Worm (Caenorhabditis elegans) whole organism, L1 larva: ENCODE results near the gene C06C6.8.

Source experiments
- C04F5.9 ChIP-seq: sonication (generic microtip); optimal IDR thresholded peaks from 2 replicates; lab custom pipeline; 2016; ENCODE audit warnings: missing genetic modification characterization, missing compliant biosample characterization
- C16A3.4 ChIP-seq: fragments of 150-350 bp; optimal IDR thresholded peaks from 2 replicates; lab custom pipeline; 2014; ENCODE audit warnings: missing biosample characterization, missing genetic modification characterization
- C34B4.2 ChIP-seq: sonication (generic microtip); optimal IDR thresholded peaks from 2 replicates; lab custom pipeline; 2017; ENCODE audit warnings: mild to moderate bottlenecking, missing genetic modification characterization, missing compliant biosample characterization
- F16B12.6 ChIP-seq: fragments of 150-350 bp; optimal IDR thresholded peaks from 2 replicates; lab custom pipeline; 2014; ENCODE audit warnings: missing biosample characterization, missing genetic modification characterization
- Y116A8C.19 ChIP-seq: sonication (generic microtip); optimal IDR thresholded peaks from 2 replicates; lab custom pipeline; 2016; ENCODE audit warnings: missing compliant biosample characterization, missing genetic modification characterization, borderline replicate concordance
- ama-1 ChIP-seq: fragments of 150-350 bp; optimal IDR thresholded peaks from 2 replicates; lab custom pipeline; 2014
- ceh-82 ChIP-seq, 3 experiments: fragments of 150-350 bp in 1 of 3; sonication (generic microtip) in 2 of 3; optimal IDR thresholded peaks; 2 replicates each; lab custom pipeline; 2014 to 2017; ENCODE audit warnings: missing biosample characterization in 3 of 3, missing genetic modification characterization in 3 of 3
- ceh-88 ChIP-seq: fragments of 200-800 bp; sonication (Bioruptor generic); IDR thresholded peaks from 2 replicates; pipeline ENCODE4 v1.3.6; 2022; ENCODE audit warnings: missing genetic modification characterization, missing compliant biosample characterization
- ceh-90 ChIP-seq: sonication (generic microtip); optimal IDR thresholded peaks from 2 replicates; lab custom pipeline; 2016; ENCODE audit warnings: missing genetic modification characterization, missing compliant biosample characterization
- efl-1 ChIP-seq, 4 experiments: fragments of 150-350 bp; optimal IDR thresholded peaks in 3 of 4; peaks in 1 of 4; 1 replicate in 1 of 4; 2 replicates in 3 of 4; lab custom pipeline; 2014; ENCODE audit warnings: missing biosample characterization in 2 of 4, missing genetic modification characterization in 2 of 4, missing genetic modification reagents in 2 of 4
- egl-13 ChIP-seq: sonication (generic microtip); optimal IDR thresholded peaks from 2 replicates; lab custom pipeline; 2016; ENCODE audit warnings: missing genotype, missing genetic modification reagents, missing genetic modification characterization, missing compliant biosample characterization
- egl-27 ChIP-seq, 2 experiments: fragments of 150-350 bp in 1 of 2; sonication (generic microtip); optimal IDR thresholded peaks; 3 replicates each; lab custom pipeline; 2017 to 2018; ENCODE audit warnings: missing biosample characterization in 2 of 2, missing genetic modification characterization in 2 of 2, missing genetic modification reagents in 2 of 2
- elt-3 ChIP-seq, 6 experiments: fragments of 150-350 bp in 1 of 6; sonication (generic microtip); optimal IDR thresholded peaks; 2 replicates each; lab custom pipeline; 2017 to 2018; ENCODE audit warnings: missing biosample characterization in 6 of 6, missing genetic modification characterization in 6 of 6, inconsistent platforms in 1 of 6
- ets-5 ChIP-seq: fragments of 200-800 bp; sonication (Bioruptor generic); IDR thresholded peaks from 2 replicates; pipeline ENCODE4 v1.3.6; 2022; ENCODE audit warnings: missing genetic modification characterization, missing compliant biosample characterization
- fkh-10 ChIP-seq: sonication (generic microtip); optimal IDR thresholded peaks from 2 replicates; lab custom pipeline; 2017; ENCODE audit warnings: missing biosample characterization, missing genetic modification reagents, missing genetic modification characterization
- fkh-4 ChIP-seq: sonication (generic microtip); optimal IDR thresholded peaks from 2 replicates; lab custom pipeline; 2016; ENCODE audit warnings: missing compliant biosample characterization, missing genetic modification characterization, borderline replicate concordance
- fkh-8 ChIP-seq: sonication (generic microtip); optimal IDR thresholded peaks from 2 replicates; lab custom pipeline; 2016; ENCODE audit warnings: mild to moderate bottlenecking, missing genetic modification characterization, missing compliant biosample characterization
- hlh-4 ChIP-seq: sonication (generic microtip); optimal IDR thresholded peaks from 2 replicates; lab custom pipeline; 2016; ENCODE audit warnings: mild to moderate bottlenecking, missing genetic modification characterization, missing compliant biosample characterization
- hpl-2 ChIP-seq: fragments of 150-350 bp; optimal IDR thresholded peaks from 2 replicates; lab custom pipeline; 2014; ENCODE audit warnings: missing biosample characterization, missing genetic modification reagents, missing genetic modification characterization
- isw-1 ChIP-seq: fragments of 200-800 bp; sonication (Bioruptor generic); IDR thresholded peaks from 2 replicates; pipeline ENCODE4 v1.3.6; 2022; ENCODE audit warnings: missing genetic modification characterization, missing compliant biosample characterization
- jun-1 ChIP-seq: fragments of 150-350 bp; optimal IDR thresholded peaks from 2 replicates; lab custom pipeline; 2014; ENCODE audit warnings: missing biosample characterization, missing genetic modification reagents, missing genetic modification characterization
- lin-15B ChIP-seq: fragments of 150-350 bp; sonication (generic microtip); optimal IDR thresholded peaks from 3 replicates; lab custom pipeline; 2014; ENCODE audit warnings: missing biosample characterization, missing genetic modification characterization
- mab-9 ChIP-seq: fragments of 200-800 bp; sonication (Bioruptor generic); IDR thresholded peaks from 2 replicates; pipeline ENCODE4 v1.3.6; 2022; ENCODE audit warnings: missing genetic modification reagents, missing genetic modification characterization, missing compliant biosample characterization
- mdl-1 ChIP-seq, 2 experiments: fragments of 150-350 bp; optimal IDR thresholded peaks; 2 replicates each; lab custom pipeline; 2014 to 2017; ENCODE audit warnings: missing biosample characterization in 2 of 2, missing genetic modification characterization in 2 of 2, inconsistent platforms in 1 of 2
- mep-1 ChIP-seq: fragments of 150-350 bp; optimal IDR thresholded peaks from 2 replicates; lab custom pipeline; 2014; ENCODE audit warnings: missing biosample characterization, missing genetic modification characterization
- nhr-11 ChIP-seq: fragments of 150-350 bp; optimal IDR thresholded peaks from 2 replicates; lab custom pipeline; 2014; ENCODE audit warnings: missing biosample characterization, missing genetic modification characterization
- nhr-12 ChIP-seq: sonication (generic microtip); optimal IDR thresholded peaks from 2 replicates; lab custom pipeline; 2017; ENCODE audit warnings: missing biosample characterization, missing genetic modification characterization
- nhr-20 ChIP-seq: sonication (generic microtip); optimal IDR thresholded peaks from 2 replicates; lab custom pipeline; 2016; ENCODE audit warnings: mild to moderate bottlenecking, missing genetic modification characterization, missing compliant biosample characterization
- nhr-71 ChIP-seq: sonication (generic microtip); optimal IDR thresholded peaks from 2 replicates; lab custom pipeline; 2016; ENCODE audit warnings: mild to moderate bottlenecking, missing genetic modification characterization, moderate library complexity, missing compliant biosample characterization
- nhr-77 ChIP-seq: fragments of 150-350 bp; optimal IDR thresholded peaks from 2 replicates; lab custom pipeline; 2014; ENCODE audit warnings: missing biosample characterization, missing genetic modification characterization
- nhr-84 ChIP-seq: sonication (generic microtip); optimal IDR thresholded peaks from 2 replicates; lab custom pipeline; 2017; ENCODE audit warnings: missing biosample characterization, missing genetic modification characterization
- nhr-85 ChIP-seq: sonication (generic microtip); peaks from one replicate; lab custom pipeline; 2016; ENCODE audit warnings: missing genetic modification characterization, inconsistent platforms, missing compliant biosample characterization
- nhr-90 ChIP-seq: sonication (generic microtip); optimal IDR thresholded peaks from 2 replicates; lab custom pipeline; 2016; ENCODE audit warnings: mild to moderate bottlenecking, missing genetic modification characterization, missing compliant biosample characterization; ENCODE audit not compliant: poor library complexity
- pag-3 ChIP-seq: sonication (generic microtip); optimal IDR thresholded peaks from 2 replicates; lab custom pipeline; 2017; ENCODE audit warnings: missing genetic modification characterization, mild to moderate bottlenecking, missing compliant biosample characterization, antibody characterized with exemption, borderline replicate concordance; ENCODE audit not compliant: insufficient read depth
- pax-3 ChIP-seq: fragments of 200-800 bp; sonication (Bioruptor generic); optimal IDR thresholded peaks from 2 replicates; lab custom pipeline; 2018; ENCODE audit warnings: mild to moderate bottlenecking, missing genetic modification characterization, moderate library complexity, missing compliant biosample characterization
- pqm-1 ChIP-seq: sonication (generic microtip); optimal IDR thresholded peaks from 3 replicates; lab custom pipeline; 2017; ENCODE audit warnings: missing biosample characterization, missing genetic modification characterization
- snpc-4 ChIP-seq: fragments of 150-350 bp; optimal IDR thresholded peaks from 2 replicates; lab custom pipeline; 2014; ENCODE audit warnings: missing biosample characterization, missing genetic modification characterization
- snu-23 ChIP-seq: sonication (generic microtip); optimal IDR thresholded peaks from 2 replicates; lab custom pipeline; 2016; ENCODE audit warnings: missing genetic modification characterization, missing compliant biosample characterization
- tbx-2 ChIP-seq: sonication (generic microtip); optimal IDR thresholded peaks from 2 replicates; lab custom pipeline; 2016; ENCODE audit warnings: missing genetic modification characterization, missing compliant biosample characterization
- tlp-1 ChIP-seq: fragments of 150-350 bp; optimal IDR thresholded peaks from 2 replicates; lab custom pipeline; 2014; ENCODE audit warnings: missing biosample characterization, missing genetic modification characterization
- unc-30 ChIP-seq: sonication (generic microtip); optimal IDR thresholded peaks from 2 replicates; lab custom pipeline; 2017; ENCODE audit warnings: missing biosample characterization, missing genetic modification characterization
- unc-62 ChIP-seq: fragments of 150-350 bp; optimal IDR thresholded peaks from 2 replicates; lab custom pipeline; 2014; ENCODE audit warnings: missing biosample characterization, missing genetic modification reagents, missing genetic modification characterization
- unc-86 ChIP-seq: sonication (generic microtip); optimal IDR thresholded peaks from 2 replicates; lab custom pipeline; 2016; ENCODE audit warnings: missing genetic modification characterization, missing compliant biosample characterization
- vab-15 ChIP-seq: sonication (generic microtip); optimal IDR thresholded peaks from 2 replicates; lab custom pipeline; 2017; ENCODE audit warnings: missing genotype, mild to moderate bottlenecking, missing genetic modification characterization, missing compliant biosample characterization
- xbp-1 ChIP-seq: sonication (generic microtip); optimal IDR thresholded peaks from 2 replicates; lab custom pipeline; 2016; ENCODE audit warnings: missing genetic modification characterization, missing compliant biosample characterization
- zag-1 ChIP-seq: fragments of 150-350 bp; optimal IDR thresholded peaks from 2 replicates; lab custom pipeline; 2014; ENCODE audit warnings: missing biosample characterization, missing genetic modification characterization
- ztf-4 ChIP-seq: fragments of 150-350 bp; optimal IDR thresholded peaks from 2 replicates; lab custom pipeline; 2014; ENCODE audit warnings: missing biosample characterization, missing genetic modification characterization

C06C6.8 gene

DNA sequence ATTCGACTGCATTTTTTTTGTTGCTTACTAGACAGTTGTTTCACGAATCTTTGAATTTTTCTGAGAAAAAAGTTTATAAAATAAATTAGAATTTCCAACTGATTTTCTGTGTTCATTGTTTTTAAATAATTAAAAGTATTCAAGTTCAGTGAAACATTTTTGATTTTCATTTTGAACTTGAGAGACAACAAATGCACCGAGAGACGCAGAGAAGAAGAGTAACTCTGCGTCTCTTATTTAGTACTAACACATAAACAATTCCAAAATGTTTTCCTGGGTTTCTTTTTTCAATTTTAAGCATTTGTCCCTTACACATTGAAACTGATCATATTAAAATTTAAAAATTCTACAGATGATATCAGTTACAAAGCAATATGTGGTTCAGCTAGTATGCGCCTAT lies 37.5 kb upstream of the C06C6.8 start (continued):
- TF ChIP-seq jun-1, result no peak
- no peak for TF ChIP-seq vab-15 (tag; lab: Kevin White, UChicago)
- TF ChIP-seq nhr-12 (tag; lab: Kevin White, UChicago), result no peak
- TF ChIP-seq unc-86 (tag; lab: Kevin White, UChicago), result no peak

DNA sequence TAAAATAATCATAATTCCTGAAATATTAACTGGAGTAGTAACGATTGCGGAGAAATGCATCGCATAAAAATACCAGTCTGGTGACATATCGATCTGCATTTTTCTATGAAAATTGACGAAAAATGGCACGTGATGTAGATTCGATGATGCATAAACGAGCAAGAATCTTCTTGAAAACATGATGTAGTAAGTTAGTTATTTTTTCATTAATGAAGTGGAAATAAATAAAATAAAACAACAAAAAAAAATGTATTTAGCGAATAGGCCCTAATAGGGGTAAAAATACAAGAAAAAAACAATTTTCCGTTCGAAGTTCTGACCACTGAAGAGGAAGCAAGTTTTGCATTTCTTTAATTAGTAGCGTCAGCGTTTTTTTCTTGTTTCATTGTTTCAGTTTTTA lies 31.8 kb upstream of the C06C6.8 start, which contains the start of gene sri-2:
sri-2 (minus strand) TSS at position 101 of the 400 bp plus-strand sequence.
- TF ChIP-seq nhr-84 (tag; lab: Kevin White, UChicago) (no peak), fkh-8 (tag; lab: Kevin White, UChicago) (peak; percentile 39)

DNA sequence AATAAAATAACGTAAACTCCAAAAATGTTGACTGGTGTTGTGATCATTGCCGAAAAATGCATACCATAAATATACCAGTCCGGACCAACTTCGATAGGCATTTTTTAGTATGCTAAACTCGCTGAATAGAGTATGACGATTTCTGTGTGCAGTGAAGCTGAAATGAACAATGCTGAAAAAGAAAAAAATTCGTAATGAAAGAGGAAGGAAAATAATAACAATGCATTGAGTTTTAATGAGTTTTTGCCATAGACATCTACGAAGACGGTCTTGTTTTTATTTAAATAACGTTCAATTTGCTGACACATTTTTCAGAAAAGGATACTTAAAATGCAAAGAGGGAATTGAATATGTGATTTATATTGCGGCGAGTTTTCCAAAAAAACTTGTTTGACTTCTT lies 29.4 kb upstream of the C06C6.8 start, which contains the start of gene sri-1:
sri-1 (minus strand) TSS at position 101 of the 400 bp plus-strand sequence.
- TF ChIP-seq unc-62 (GFP tag; lab: Kevin White, UChicago) (no peak), xbp-1 (tag; lab: Kevin White, UChicago) (no peak), Y116A8C.19 (no peak), egl-13 (tag; lab: Kevin White, UChicago) (no peak), jun-1 (no peak), isw-1 (GFP tag; lab: Robert Waterston, UW) (no peak), nhr-71 (tag; lab: Kevin White, UChicago) (no peak), ets-5 (GFP tag; lab: Robert Waterston, UW) (no peak), C16A3.4 (tag; lab: Kevin White, UChicago) (no peak), pqm-1 (tag; lab: Kevin White, UChicago) (no peak), pag-3 (tag; lab: Kevin White, UChicago) (no peak), ceh-88 (no peak), ztf-4 (tag; lab: Kevin White, UChicago) (no peak)

DNA sequence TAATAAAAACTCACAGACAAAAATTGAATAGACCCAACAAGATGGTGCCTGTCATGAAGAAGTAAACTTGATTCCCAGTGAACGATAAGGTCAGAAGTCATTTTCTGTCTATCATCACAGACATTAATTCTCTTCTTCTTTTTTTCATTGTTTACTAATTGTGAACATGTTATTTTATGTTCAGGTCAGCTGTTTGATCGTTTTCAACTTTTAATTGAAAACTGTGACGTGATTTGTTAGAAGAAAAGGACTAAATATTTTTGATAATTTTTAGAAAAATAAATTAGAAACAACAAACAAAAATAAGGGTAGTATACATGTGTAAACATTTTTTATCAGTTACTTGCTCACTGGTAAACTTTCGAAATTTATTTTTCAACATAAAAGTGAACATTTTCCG lies 27.3 kb upstream of the C06C6.8 start, which contains the start of gene F36G9.7:
F36G9.7 (minus strand) TSS at position 101 of the 400 bp plus-strand sequence.
- TF ChIP-seq hpl-2 (GFP tag; lab: Kevin White, UChicago), result no peak
- no peak for TF ChIP-seq nhr-90 (tag; lab: Kevin White, UChicago)
- no peak for TF ChIP-seq nhr-20 (tag; lab: Kevin White, UChicago)
- no peak for TF ChIP-seq egl-27 (tag; optimal IDR thresholded peaks at IDR 0.05; lab: Kevin White, UChicago)
- TF ChIP-seq elt-3 (tag; optimal IDR thresholded peaks at IDR 0.05; lab: Kevin White, UChicago), result no peak
- no peak for TF ChIP-seq zag-1 (tag; lab: Kevin White, UChicago)
- TF ChIP-seq fkh-4, result no peak
- no peak for TF ChIP-seq lin-15B (tag; lab: Kevin White, UChicago)
- no peak for TF ChIP-seq ceh-90 (tag; lab: Kevin White, UChicago)
- TF ChIP-seq hlh-4 (tag; lab: Kevin White, UChicago), result no peak
- TF ChIP-seq C34B4.2, result no peak
- no peak for TF ChIP-seq ceh-82 (tag; optimal IDR thresholded peaks at IDR 0.05; lab: Kevin White, UChicago)
- no peak for TF ChIP-seq C04F5.9
- no peak for TF ChIP-seq pax-3 (tag; lab: Kevin White, UChicago)
- TF ChIP-seq F16B12.6 (tag; lab: Kevin White, UChicago), result no peak
- no peak for TF ChIP-seq nhr-77 (tag; lab: Kevin White, UChicago)
- no peak for TF ChIP-seq fkh-8 (tag; lab: Kevin White, UChicago)
- no peak for TF ChIP-seq fkh-10 (GFP tag; lab: Kevin White, UChicago)

DNA sequence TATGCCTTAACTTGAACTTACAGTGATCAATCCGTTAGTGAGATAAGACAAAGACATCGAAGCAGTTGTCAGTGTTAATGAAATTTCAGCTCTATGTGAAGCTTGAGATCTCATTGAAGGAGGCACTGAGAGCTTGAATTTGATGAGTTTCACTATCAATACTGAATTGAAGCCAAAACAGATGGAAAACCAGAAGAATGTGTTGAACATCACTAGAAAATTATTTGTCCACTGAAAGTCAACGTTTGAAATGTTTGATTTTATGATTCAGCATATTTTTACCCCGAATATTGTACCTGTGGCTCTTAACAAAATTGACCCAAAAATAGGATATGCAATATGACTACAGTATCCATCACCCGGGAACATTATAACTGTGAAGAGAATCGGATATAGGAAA lies 26.1 kb upstream of the C06C6.8 start:
- TF ChIP-seq mep-1 (tag; lab: Kevin White, UChicago), result no peak
- TF ChIP-seq F16B12.6 (tag; lab: Kevin White, UChicago), result no peak
- no peak for TF ChIP-seq tbx-2 (tag; lab: Kevin White, UChicago)
- no peak for TF ChIP-seq nhr-20 (tag; lab: Kevin White, UChicago)
- TF ChIP-seq unc-30 (tag; lab: Kevin White, UChicago), result no peak
- TF ChIP-seq efl-1 (optimal IDR thresholded peaks at IDR 0.05; lab: Kevin White, UChicago), result no peak
- TF ChIP-seq efl-1 (GFP tag; optimal IDR thresholded peaks at IDR 0.05 in 1 of 2; lab: Kevin White, UChicago), result no peak
- no peak for TF ChIP-seq mdl-1 (tag; optimal IDR thresholded peaks at IDR 0.05; lab: Kevin White, UChicago)
- TF ChIP-seq snpc-4, result no peak
- TF ChIP-seq fkh-8 (tag; lab: Kevin White, UChicago), result no peak
- no peak for TF ChIP-seq tlp-1
- no peak for TF ChIP-seq unc-86 (tag; lab: Kevin White, UChicago)
- TF ChIP-seq ama-1 (lab: Kevin White, UChicago), result no peak
- no peak for TF ChIP-seq snu-23 (GFP tag; lab: Kevin White, UChicago)
- no peak for TF ChIP-seq nhr-11 (tag; lab: Kevin White, UChicago)
- TF ChIP-seq mab-9 (GFP tag; lab: Robert Waterston, UW), result no peak
- no peak for TF ChIP-seq nhr-85
- TF ChIP-seq, all 84 proteins: peak for 0
